Worm (Caenorhabditis elegans) whole organism, L4/young adult: Measurements from ENCODE around the gene M6.4.

ENCODE experiments used
- W03F9.2 ChIP-seq: fragments of 150-350 bp; optimal IDR thresholded peaks from 2 replicates; lab custom pipeline; 2014; ENCODE audit warnings: missing biosample characterization, missing genetic modification characterization
- dao-5 ChIP-seq: sonication (generic microtip); optimal IDR thresholded peaks from 2 replicates; lab custom pipeline; 2016; ENCODE audit warnings: missing genotype, missing genetic modification characterization, moderate library complexity, missing compliant biosample characterization
- him-1 ChIP-seq: sonication (generic microtip); optimal IDR thresholded peaks from 2 replicates; lab custom pipeline; 2016; ENCODE audit warnings: missing genotype, missing genetic modification reagents, missing genetic modification characterization, missing compliant biosample characterization

M6.4 gene

DNA sequence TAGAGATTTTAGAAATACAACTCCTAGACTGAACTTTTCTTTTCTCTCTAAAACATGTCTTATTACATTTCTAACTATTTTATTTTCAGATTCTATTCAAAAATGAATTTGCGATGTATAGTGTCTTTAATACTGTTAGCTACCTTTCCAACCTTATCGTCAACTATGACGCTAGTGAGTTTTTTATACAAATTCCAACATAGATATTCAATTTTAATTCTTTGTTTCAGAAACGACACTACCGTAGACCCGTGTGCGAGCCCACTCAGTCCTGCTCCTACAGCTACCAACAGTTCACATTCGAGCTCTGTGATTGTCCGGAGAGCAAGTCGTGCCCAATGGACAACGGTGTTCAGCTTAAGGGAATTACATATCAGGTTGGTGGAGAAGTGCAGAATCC lies at the start of gene M6.4:
Gene M6.4 (plus strand): TSS at position 55 of the 400 bp plus-strand sequence.
- TF ChIP-seq W03F9.2 (tag; lab: Kevin White, UChicago): no peak
- no peak for TF ChIP-seq dao-5 (tag; lab: Kevin White, UChicago)
- no peak for TF ChIP-seq him-1 (tag; lab: Kevin White, UChicago)

DNA sequence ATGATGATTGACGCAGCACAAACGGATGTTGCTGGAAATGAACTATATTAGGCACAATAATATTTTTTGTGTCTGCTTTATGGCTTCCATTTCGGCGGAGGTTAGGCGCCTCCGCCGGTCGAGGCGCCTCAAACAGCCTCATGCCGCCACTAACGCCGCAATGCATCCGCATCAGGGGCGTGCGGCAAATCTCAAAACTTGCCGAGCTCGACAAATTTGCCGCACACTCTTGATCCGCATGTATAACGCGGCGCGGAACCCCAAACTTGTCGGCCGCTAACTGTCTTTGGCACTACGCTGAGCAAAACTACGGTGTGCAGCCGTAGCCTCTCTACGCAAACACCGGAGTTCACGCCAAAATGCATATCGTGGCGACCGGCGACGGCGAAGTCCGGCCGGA lies 47.2 kb upstream of the M6.4 start:
- TF ChIP-seq dao-5 (tag; lab: Kevin White, UChicago) (no peak), W03F9.2 (tag; lab: Kevin White, UChicago) (no peak), him-1 (tag; lab: Kevin White, UChicago) (no peak)

DNA sequence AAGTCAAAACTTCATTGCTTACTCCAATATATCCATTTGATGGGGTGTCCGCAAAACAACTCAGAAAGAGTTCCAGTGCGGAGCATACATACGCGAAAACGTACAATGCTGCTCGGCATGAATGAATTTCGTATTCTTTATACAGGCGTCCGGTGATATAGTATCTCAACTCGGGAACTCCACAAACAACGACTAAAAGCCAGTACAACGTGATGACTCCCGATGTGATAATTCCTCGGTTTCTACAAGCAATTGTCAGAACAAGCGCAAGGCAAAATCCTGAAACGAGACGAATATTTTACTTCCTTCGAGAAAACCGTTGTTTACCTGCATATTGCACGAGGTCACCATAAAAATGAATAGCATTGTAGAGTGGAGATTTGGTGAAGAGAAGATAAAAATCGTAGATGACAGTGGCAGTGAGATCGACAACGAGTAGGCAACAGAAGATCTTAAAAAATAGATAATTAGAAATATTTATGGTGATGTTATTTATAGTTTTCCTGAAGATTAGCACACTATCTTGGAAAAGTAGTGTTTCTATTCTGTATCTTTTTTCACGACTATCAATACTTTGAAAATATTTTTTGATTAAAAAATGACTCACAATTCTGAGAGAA lies 43.3 kb upstream of the M6.4 start:
- TF ChIP-seq dao-5 (tag; lab: Kevin White, UChicago) (no peak), him-1 (tag; lab: Kevin White, UChicago) (no peak), W03F9.2 (tag; lab: Kevin White, UChicago) (no peak)

DNA sequence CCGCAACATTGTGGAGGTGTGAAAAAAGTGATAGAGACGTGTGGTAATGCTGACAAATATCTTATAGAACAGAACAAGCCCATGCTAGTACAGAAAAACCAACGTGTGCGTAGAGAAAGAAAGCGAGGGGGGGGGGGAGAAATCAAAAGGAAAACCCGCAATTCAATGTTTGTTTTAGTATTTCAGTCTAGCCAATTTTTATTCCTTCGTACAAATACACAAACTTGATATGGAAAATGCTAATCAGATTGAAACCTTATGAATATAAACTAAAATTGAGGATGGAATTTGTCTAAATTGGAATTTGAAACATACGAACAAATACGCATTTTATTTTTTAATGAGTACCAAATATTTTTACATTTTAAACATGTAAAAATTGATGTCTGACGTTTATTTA lies 41.2 kb upstream of the M6.4 start, which contains the start of gene mrp-1:
Gene mrp-1 (minus strand): TSS at position 101 of the 400 bp plus-strand sequence.
- TF ChIP-seq dao-5 (tag; lab: Kevin White, UChicago) (no peak), him-1 (tag; lab: Kevin White, UChicago) (no peak)

DNA sequence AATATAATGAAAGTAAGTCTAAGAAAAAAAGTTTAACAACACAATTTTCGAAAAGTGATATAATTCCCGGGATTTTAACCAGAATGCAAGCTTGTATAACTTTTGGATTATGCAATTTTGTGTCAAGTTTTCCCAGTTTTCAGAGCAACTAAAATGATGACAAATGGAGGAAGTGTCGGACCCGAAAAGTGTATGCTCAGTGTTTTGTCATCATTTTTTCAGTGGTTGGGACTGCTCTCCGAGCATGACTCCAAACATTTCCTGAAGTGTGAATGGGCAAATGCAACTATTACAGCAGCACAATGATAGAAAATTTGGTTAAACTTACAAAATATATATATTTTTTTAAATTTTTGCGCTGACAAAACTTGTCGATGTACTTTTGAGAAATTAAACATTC lies 37.9 kb upstream of the M6.4 start:
- TF ChIP-seq dao-5 (tag; lab: Kevin White, UChicago) (no peak), him-1 (tag; lab: Kevin White, UChicago) (no peak), W03F9.2 (tag; lab: Kevin White, UChicago) (no peak)

DNA sequence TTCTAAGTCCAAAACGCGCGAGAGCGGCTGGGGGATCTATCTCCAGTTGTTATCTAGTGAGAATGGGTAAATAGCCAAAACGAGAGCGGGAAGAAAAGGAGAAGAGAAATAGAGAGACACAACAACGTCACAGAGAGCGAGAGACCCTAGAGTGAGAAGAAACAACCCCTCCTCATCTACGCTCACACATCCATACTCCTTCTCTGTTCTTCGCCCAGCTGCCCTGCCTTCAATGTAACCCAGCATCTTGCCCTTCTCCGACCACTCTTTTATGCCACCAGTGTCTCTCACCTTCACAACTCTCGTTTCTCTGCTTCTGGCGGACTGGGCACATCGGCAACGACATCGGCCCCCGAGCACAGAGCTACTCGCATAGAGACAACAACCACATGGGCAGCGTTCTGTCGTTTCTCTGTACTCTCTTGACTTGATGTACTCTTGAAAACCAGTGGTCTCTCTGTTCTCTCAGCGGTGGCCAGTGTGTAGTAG lies 35.7 kb upstream of the M6.4 start:
- TF ChIP-seq dao-5 (tag; lab: Kevin White, UChicago): no peak
- peak; percentile 59 for TF ChIP-seq W03F9.2 (tag; lab: Kevin White, UChicago)
- peak; percentile 75 for TF ChIP-seq him-1 (tag; lab: Kevin White, UChicago)

DNA sequence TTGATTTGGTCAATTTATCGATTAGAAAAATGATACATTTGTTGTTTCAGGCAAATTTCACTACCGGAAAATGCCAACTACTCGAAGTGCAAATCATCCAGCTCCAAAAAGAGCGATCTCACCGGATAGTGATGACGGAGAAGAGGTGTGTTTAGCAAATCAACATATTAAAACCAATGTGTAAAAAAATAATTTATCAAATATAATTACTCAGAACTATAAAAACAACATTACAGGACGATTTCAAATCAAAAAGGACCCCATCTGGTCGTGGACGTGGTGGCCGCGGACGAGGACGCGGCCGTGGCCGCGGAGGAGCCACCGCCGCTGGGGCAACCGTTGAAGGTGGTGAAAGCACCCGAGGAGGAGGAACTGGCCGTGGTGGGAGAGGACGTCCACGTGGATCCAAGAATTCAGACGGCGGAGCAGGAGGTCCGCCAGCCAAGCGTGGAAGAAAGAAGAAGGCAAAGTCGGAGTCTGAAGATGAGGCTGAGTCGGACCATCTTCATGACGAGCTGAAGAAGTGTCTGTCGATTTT lies 35.0 kb upstream of the M6.4 start, which contains the start of gene F13C5.2:
Gene F13C5.2 (plus strand): TSS at position 51 of the 538 bp plus-strand sequence.
- TF ChIP-seq him-1 (tag; lab: Kevin White, UChicago): no peak
- no peak for TF ChIP-seq dao-5 (tag; lab: Kevin White, UChicago)
- TF ChIP-seq W03F9.2 (tag; lab: Kevin White, UChicago): no peak

DNA sequence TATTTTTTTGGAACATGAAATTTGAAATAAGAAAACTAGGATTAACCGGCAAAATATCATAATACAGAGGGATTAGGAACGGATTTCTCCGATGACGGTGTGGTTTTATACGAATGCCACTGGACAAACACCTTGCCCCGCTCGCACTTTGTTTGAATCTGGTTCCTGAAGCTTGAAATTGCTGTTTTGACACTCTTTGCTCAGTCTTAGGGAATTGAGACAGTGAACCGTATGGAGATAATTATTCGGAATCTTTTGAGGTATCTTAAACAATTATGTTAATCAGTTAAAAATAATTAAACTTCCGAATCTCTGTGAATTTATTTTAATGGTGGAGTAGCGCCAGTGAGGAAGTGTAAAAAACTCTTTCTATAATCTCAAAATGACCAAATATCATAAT lies 29.5 kb upstream of the M6.4 start, which contains the start of gene F13C5.3:
Gene F13C5.3 (minus strand): TSS at position 101 of the 400 bp plus-strand sequence.
- no peak for TF ChIP-seq him-1 (tag; lab: Kevin White, UChicago)
- no peak for TF ChIP-seq dao-5 (tag; lab: Kevin White, UChicago)
- no peak for TF ChIP-seq W03F9.2 (tag; lab: Kevin White, UChicago)

DNA sequence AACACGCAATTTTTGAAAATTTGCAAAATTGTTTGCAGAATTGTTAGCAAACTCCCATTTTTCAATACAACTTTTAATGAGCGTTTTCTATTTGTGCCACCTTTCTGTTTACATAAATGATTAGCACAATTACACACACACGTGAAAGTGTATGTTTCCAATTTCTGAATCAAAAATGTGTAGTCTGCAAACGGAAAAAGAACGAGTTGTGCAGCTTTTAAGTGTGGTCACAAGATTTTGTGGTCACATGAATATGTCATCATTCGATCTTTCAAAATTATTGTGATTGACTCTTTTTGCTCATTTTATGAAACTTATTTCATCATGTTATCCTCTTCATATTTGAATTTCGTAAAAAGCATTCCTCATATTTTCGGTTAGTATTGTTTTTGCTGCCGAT lies 28.3 kb upstream of the M6.4 start:
- TF ChIP-seq him-1 (tag; lab: Kevin White, UChicago): no peak

DNA sequence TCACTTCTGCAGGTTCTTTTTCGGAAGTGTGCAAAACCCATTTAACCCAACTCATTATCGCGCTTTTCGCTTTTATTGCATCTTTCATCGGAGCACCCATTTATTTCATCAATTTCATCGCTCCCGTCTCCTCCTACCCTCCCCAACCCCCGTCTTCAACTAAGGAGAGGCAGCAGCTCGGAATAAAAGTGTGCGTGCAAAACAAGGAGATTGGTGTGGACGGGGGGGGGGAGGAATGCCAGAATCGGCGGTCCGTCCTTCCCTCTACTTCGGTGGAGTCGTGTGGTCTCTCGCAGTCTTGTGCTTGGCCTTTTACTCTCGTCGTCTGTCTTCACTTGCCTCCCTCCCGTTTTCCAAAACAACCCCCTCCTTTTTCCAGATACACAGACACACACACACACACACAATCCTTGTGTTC lies 27.6 kb upstream of the M6.4 start:
- TF ChIP-seq him-1 (tag; lab: Kevin White, UChicago) (peak; percentile 27), dao-5 (tag; lab: Kevin White, UChicago) (no peak)

DNA sequence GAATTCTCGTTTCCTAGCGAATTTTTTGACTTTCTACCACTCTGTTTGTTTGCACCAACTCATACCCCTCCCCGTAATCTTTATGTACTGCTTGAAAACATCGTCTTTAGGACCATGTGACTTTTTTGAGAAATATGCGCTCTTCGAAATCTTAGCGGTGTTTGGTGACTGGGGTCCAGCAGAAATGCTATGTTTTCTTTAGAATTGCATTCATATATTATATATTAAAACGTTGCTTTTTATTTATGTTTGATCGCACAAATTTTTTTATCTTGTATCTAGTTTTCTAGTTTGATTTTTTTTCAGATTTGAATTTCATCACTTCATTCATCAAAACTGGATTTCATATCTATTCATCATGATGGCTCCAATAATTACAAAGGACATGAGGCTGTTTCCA lies 27.1 kb upstream of the M6.4 start, which contains the start of gene F13C5.1:
Gene F13C5.1 (plus strand): TSS at position 301 of the 400 bp plus-strand sequence.
- TF ChIP-seq him-1 (tag; lab: Kevin White, UChicago) (no peak), W03F9.2 (tag; lab: Kevin White, UChicago) (no peak), dao-5 (tag; lab: Kevin White, UChicago) (no peak)

DNA sequence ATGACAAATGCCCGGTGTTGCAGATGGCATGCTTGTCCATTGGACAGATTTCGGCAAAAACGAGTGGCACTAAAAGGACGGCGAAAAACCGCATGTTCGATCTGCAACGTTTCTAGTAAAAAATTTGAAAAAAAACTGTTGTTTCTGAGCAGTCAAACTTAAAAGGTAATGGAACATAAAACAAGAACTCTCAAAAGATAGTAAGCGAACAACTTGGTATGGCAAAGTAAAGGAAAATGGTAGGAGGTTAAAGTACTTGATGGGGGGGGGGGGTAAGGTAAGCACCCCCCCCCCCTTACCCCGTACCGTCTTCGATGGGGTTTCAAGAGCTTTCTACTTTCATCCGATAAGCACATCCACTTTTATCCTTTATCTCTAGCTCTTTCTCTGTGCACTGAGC lies 20.6 kb upstream of the M6.4 start, which contains the start of gene F13C5.5:
Gene F13C5.5 (minus strand): TSS at position 101 of the 400 bp plus-strand sequence.
- TF ChIP-seq dao-5 (tag; lab: Kevin White, UChicago): no peak

DNA sequence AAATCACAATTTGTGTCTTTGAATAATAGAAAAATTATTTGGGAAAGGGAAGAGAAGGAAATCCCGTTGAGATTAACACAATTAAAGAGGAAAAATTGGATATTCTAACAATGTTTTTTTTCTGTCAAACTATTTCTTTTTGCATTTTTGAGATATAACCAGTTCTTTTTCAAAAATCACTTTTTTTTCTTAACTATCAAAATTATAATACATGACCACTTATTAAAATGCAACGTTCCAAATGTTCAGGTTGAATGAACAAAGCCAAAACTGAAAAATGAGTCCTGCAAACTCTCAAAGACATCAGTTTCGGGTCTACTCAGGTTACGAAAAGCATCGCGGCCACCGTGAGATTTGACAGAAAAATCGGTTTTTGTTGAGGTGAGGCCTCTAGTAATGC lies 19.4 kb upstream of the M6.4 start:
- no peak for TF ChIP-seq dao-5 (tag; lab: Kevin White, UChicago)
- TF ChIP-seq W03F9.2 (tag; lab: Kevin White, UChicago): no peak
- no peak for TF ChIP-seq him-1 (tag; lab: Kevin White, UChicago)

DNA sequence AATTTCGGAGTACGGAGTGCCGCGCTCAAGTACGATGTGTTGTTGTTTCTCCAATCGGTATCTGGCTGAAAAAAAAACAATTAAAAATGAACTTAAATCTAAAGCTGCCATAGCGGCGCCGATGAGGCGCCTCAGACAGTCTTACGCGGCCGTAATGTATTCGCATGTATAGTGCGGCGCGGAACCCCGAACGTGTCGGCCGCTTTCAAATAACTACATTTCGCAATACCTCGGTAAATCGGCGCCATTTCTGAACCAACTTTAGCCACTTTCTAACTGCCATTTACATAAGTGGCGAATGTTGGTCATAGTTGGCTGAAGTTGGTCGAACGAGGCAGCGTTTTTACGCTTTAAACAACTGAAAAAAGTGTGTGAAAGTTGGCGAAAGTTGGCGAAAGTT lies 16.2 kb upstream of the M6.4 start:
- TF ChIP-seq dao-5 (tag; lab: Kevin White, UChicago): no peak
- TF ChIP-seq W03F9.2 (tag; lab: Kevin White, UChicago): no peak
- TF ChIP-seq him-1 (tag; lab: Kevin White, UChicago): no peak
